Worm (Caenorhabditis elegans) whole organism, mixed stage, embryonic: ENCODE measurements around the gene T19D12.1.
A peak's percentile ranks its signal among the peaks of the same experiment; 100 is the strongest.

Experiments
- ceh-39 ChIP-seq: fragments of 150-350 bp; optimal IDR thresholded peaks from 2 replicates; lab custom pipeline; 2014; ENCODE audit warnings: missing biosample characterization, missing genetic modification characterization
- ces-1 ChIP-seq: fragments of 150-350 bp; optimal IDR thresholded peaks from 2 replicates; lab custom pipeline; 2014; ENCODE audit warnings: missing biosample characterization, missing genetic modification reagents, missing genetic modification characterization
- elt-1 ChIP-seq: sonication (generic microtip); optimal IDR thresholded peaks from 2 replicates; lab custom pipeline; 2017; ENCODE audit warnings: missing genetic modification characterization, mild to moderate bottlenecking, missing compliant biosample characterization, antibody characterized with exemption, moderate library complexity, borderline replicate concordance; ENCODE audit not compliant: insufficient read depth
- nhr-28 ChIP-seq: fragments of 150-350 bp; optimal IDR thresholded peaks from 2 replicates; lab custom pipeline; 2014; ENCODE audit warnings: missing biosample characterization, missing genetic modification characterization
- pha-4 ChIP-seq: fragments of 150-350 bp; optimal IDR thresholded peaks from 2 replicates; lab custom pipeline; 2018; ENCODE audit warnings: missing biosample characterization, missing genetic modification reagents, missing genetic modification characterization
- snpc-4 ChIP-seq: fragments of 150-350 bp; optimal IDR thresholded peaks from 2 replicates; lab custom pipeline; 2014; ENCODE audit warnings: missing biosample characterization, missing genetic modification characterization
- sptf-1 ChIP-seq: sonication (generic microtip); optimal IDR thresholded peaks from 2 replicates; lab custom pipeline; 2017; ENCODE audit warnings: mild to moderate bottlenecking, missing genetic modification characterization, moderate library complexity, missing compliant biosample characterization
- unc-39 ChIP-seq: fragments of 150-350 bp; optimal IDR thresholded peaks from 2 replicates; lab custom pipeline; 2014; ENCODE audit warnings: missing biosample characterization, missing genetic modification characterization
- unc-62 ChIP-seq: fragments of 150-350 bp; optimal IDR thresholded peaks from 2 replicates; lab custom pipeline; 2014; ENCODE audit warnings: missing biosample characterization, missing genetic modification reagents, missing genetic modification characterization

DNA sequence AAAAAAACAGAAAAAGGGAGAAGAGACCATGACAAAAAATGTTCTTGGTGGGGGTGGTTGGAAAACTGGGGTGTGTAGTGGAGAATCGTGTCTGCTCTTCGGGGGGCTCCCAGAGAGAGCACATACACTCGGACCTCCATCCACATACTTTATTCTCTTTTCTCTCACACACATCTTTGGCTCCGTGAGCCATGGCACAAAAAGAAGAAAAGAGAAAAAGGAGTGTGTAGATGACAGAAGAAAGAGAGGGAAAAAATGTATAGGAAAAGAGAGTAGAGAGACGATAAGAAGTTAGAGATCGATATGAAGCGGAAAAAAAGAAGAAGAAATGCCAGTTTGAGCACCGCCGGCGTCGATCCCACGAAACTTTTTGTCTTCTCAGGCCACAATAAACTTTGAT lies 42.3 kb downstream of the T19D12.1 start:
- TF ChIP-seq snpc-4 (tag; lab: Kevin White, UChicago) (no peak), ces-1 (GFP tag; lab: Kevin White, UChicago) (no peak), unc-39 (tag; lab: Kevin White, UChicago) (no peak), unc-62 (peak; percentile 21), pha-4 (tag; lab: Kevin White, UChicago) (no peak), ceh-39 (no peak), elt-1 (tag; lab: Kevin White, UChicago) (no peak), nhr-28 (no peak), sptf-1 (tag; lab: Kevin White, UChicago) (no peak)
